Fruit fly (Drosophila melanogaster): ENCODE measurements around the gene CG42390.

- TF ChIP-seq CG8478 (optimal IDR thresholded peaks at IDR 0.05) = no peak
- TF ChIP-seq usp (GFP tag; optimal IDR thresholded peaks at IDR 0.05) = no peak
Observed at dm6 chr3R:22113127-22113526, 6.7 kb upstream of the CG42390 start, which contains the start of gene Ir94a.
